Worm (Caenorhabditis elegans) whole organism, L4 larva: Measurements from ENCODE around the gene C13A2.12.

Experiments
- daf-12 ChIP-seq: fragments of 150-350 bp; optimal IDR thresholded peaks from 2 replicates; lab custom pipeline; 2014; ENCODE audit warnings: missing biosample characterization, missing genetic modification reagents, missing genetic modification characterization
- fkh-10 ChIP-seq: fragments of 150-350 bp; optimal IDR thresholded peaks from 2 replicates; lab custom pipeline; 2014; ENCODE audit warnings: missing biosample characterization, missing genetic modification reagents, missing genetic modification characterization
- lin-38 ChIP-seq: fragments of 200-800 bp; sonication (Bioruptor generic); IDR thresholded peaks from 2 replicates; pipeline ENCODE4 v1.3.6; 2022; ENCODE audit warnings: missing genetic modification reagents, missing genetic modification characterization, missing compliant biosample characterization
- mdl-1 ChIP-seq, 2 experiments: fragments of 150-350 bp in 1 of 2; sonication (generic microtip) in 1 of 2; optimal IDR thresholded peaks; 2 replicates each; lab custom pipeline; 2014 to 2017; ENCODE audit warnings: missing biosample characterization in 2 of 2, missing genetic modification characterization in 2 of 2
- nhr-28 ChIP-seq: fragments of 150-350 bp; optimal IDR thresholded peaks from 2 replicates; lab custom pipeline; 2014; ENCODE audit warnings: missing biosample characterization, missing genetic modification characterization
- pqm-1 ChIP-seq: sonication (generic microtip); optimal IDR thresholded peaks from 2 replicates; lab custom pipeline; 2017; ENCODE audit warnings: missing biosample characterization, missing genetic modification characterization
- spr-1 ChIP-seq: sonication (generic microtip); optimal IDR thresholded peaks from 2 replicates; lab custom pipeline; 2016; ENCODE audit warnings: mild to moderate bottlenecking, missing genetic modification characterization, missing compliant biosample characterization
- unc-62 ChIP-seq, 3 experiments: fragments of 150-350 bp in 1 of 3; sonication (generic microtip); optimal IDR thresholded peaks in 2 of 3; peaks in 1 of 3; 1 replicate in 1 of 3; 2 replicates in 2 of 3; lab custom pipeline; 2014 to 2017; ENCODE audit warnings: missing biosample characterization in 3 of 3, missing genetic modification characterization in 3 of 3, missing genetic modification reagents in 3 of 3, missing genotype in 1 of 3

- TF ChIP-seq daf-12, result no peak
- no peak for TF ChIP-seq pqm-1 (tag; lab: Kevin White, UChicago)
- no peak for TF ChIP-seq nhr-28
- TF ChIP-seq spr-1 (tag; lab: Kevin White, UChicago), result no peak
- TF ChIP-seq fkh-10 (GFP tag; lab: Kevin White, UChicago), result no peak
- TF ChIP-seq unc-62 (GFP tag; optimal IDR thresholded peaks at IDR 0.05 in 1 of 2; lab: Kevin White, UChicago), result no peak
- no peak for TF ChIP-seq unc-62 (tag; optimal IDR thresholded peaks at IDR 0.05; lab: Kevin White, UChicago)
- TF ChIP-seq mdl-1 (tag; optimal IDR thresholded peaks at IDR 0.05; lab: Kevin White, UChicago), result no peak
- TF ChIP-seq lin-38 (GFP tag; lab: Robert Waterston, UW), result no peak
Observed at ce11 chrV:7297263-7297662, 38.2 kb downstream of the C13A2.12 start, which contains the start of gene srj-32.
